Fruit fly (Drosophila melanogaster): ENCODE measurements around the gene car.

dm6 chrX:19602483-19602882 is 36.7 kb downstream of the car start:
- no peak for TF ChIP-seq h (optimal IDR thresholded peaks at IDR 0.05)
- TF ChIP-seq psq (optimal IDR thresholded peaks at IDR 0.05) = no peak
- no peak for TF ChIP-seq insv (optimal IDR thresholded peaks at IDR 0.05)
- TF ChIP-seq Myc (optimal IDR thresholded peaks at IDR 0.05) = no peak
